Worm (Caenorhabditis elegans): ENCODE data around the gene vab-15.

ce11 chrX:9869522-9869921, 22.4 kb downstream of the vab-15 start, which contains the start of gene R07B1.13:
- TF ChIP-seq ceh-9 (tag; optimal IDR thresholded peaks at IDR 0.05) (no peak), skn-1 (tag; optimal IDR thresholded peaks at IDR 0.05) (no peak), sea-2 (GFP tag; optimal IDR thresholded peaks at IDR 0.05) (no peak), nfya-1 (tag; optimal IDR thresholded peaks at IDR 0.05; ENCODE audit: insufficient read depth) (no peak), zag-1 (tag; optimal IDR thresholded peaks at IDR 0.05) (no peak), unc-39 (tag; optimal IDR thresholded peaks at IDR 0.05) (no peak), ama-1 (optimal IDR thresholded peaks at IDR 0.05) (no peak), pqm-1 (tag; optimal IDR thresholded peaks at IDR 0.05) (no peak), egl-27 (tag; optimal IDR thresholded peaks at IDR 0.05) (no peak), eor-1 (tag; optimal IDR thresholded peaks at IDR 0.05) (no peak), elt-1 (tag; optimal IDR thresholded peaks at IDR 0.05) (no peak), nhr-43 (tag; optimal IDR thresholded peaks at IDR 0.05; ENCODE audit: poor library complexity, severe bottlenecking) (no peak)
